Worm (Caenorhabditis elegans): ENCODE results near the gene F59E12.9.
"Not testable (repeated sequence)": the region's sequence is repeated elsewhere in the genome, so short reads cannot be mapped to it uniquely, and the experiment has no call there.

- TF ChIP-seq elt-1 (tag; optimal IDR thresholded peaks at IDR 0.05); nhr-11 (tag; optimal IDR thresholded peaks at IDR 0.05); R02D3.7 (tag; optimal IDR thresholded peaks at IDR 0.05); nhr-77 (tag; optimal IDR thresholded peaks at IDR 0.05); nhr-28 (tag; optimal IDR thresholded peaks at IDR 0.05); unc-62 (GFP tag; optimal IDR thresholded peaks at IDR 0.05): not testable (repeated sequence)
Observed at ce11 chrII:5622383-5622939, 24.4 kb downstream of the F59E12.9 start, which contains the start of the genes eif-3.L and npl-4.2.

Measured in whole organism, L3 larva.